Fruit fly (Drosophila melanogaster) whole organism: ENCODE results near the gene Doc1.

Experiments
- CG8478 ChIP-seq: fragments of >200 bp; optimal IDR thresholded peaks from 2 replicates; lab custom pipeline; 2018; ENCODE audit warnings: inconsistent platforms
- psq ChIP-seq: fragments of >200 bp; optimal IDR thresholded peaks from 2 replicates; lab custom pipeline; 2017

DNA sequence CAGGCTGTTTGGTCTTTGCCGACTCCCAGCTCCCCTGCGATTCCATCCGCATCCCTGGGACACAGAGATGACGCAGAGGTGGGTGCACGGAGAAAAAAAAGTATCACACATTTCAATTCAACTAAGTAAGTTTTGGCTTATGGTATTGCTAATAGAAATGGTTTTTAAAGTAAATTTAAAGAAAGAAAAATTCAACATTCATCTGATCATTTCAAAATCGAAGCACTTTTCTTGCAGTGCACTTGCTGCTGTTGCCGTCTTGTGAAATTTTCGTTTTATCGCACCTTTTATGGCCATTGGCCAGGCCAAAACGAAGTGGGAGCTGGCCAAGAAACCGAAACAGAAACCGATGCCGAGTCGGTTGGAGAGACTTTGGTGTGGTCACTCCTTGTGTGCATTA, 4.1 kb downstream of the Doc1 start:
- TF ChIP-seq psq (lab: Kevin White, UChicago) = no peak
- TF ChIP-seq CG8478 = no peak
